Fruit fly (Drosophila melanogaster): ENCODE results near the gene HP4.

HP4 gene

dm6 chr3L:7956718-7957117 is 19.2 kb downstream of the HP4 start (continued):
- TF ChIP-seq CG4360 (GFP tag; IDR thresholded peaks at IDR 0.05) = 0 out of 2 replicates have a peak, but pooled peaks have one; percentile 16
- TF ChIP-seq ase (GFP tag; IDR thresholded peaks at IDR 0.05) = no peak
- TF ChIP-seq CG1233 (GFP tag; optimal IDR thresholded peaks at IDR 0.05) = no peak
- TF ChIP-seq ato (GFP tag; IDR thresholded peaks at IDR 0.05; ENCODE audit: partially characterized antibody) = no peak
- no peak for TF ChIP-seq CG7745 (tag; optimal IDR thresholded peaks at IDR 0.05)
- TF ChIP-seq Usf (GFP tag; optimal IDR thresholded peaks at IDR 0.05) = no peak
- no peak for TF ChIP-seq wek (GFP tag; optimal IDR thresholded peaks at IDR 0.05)
- no peak for TF ChIP-seq CG11085 (GFP tag; IDR thresholded peaks at IDR 0.05)
- TF ChIP-seq CG16863 (GFP tag; optimal IDR thresholded peaks at IDR 0.05) = no peak
- TF ChIP-seq CG31365 (tag; optimal IDR thresholded peaks at IDR 0.05) = no peak
- no peak for TF ChIP-seq jing (GFP tag; optimal IDR thresholded peaks at IDR 0.05)
- TF ChIP-seq CG8388 (GFP tag; optimal IDR thresholded peaks at IDR 0.05) = no peak
- TF ChIP-seq CG4328 (GFP tag; optimal IDR thresholded peaks at IDR 0.05) = no peak
- TF ChIP-seq en (GFP tag; optimal IDR thresholded peaks at IDR 0.05) = no peak
- no peak for TF ChIP-seq CG30431 (GFP tag; optimal IDR thresholded peaks at IDR 0.05)
- TF ChIP-seq gem (tag; optimal IDR thresholded peaks at IDR 0.05) = peak; percentile 16
- no peak for TF ChIP-seq mirr (GFP tag; optimal IDR thresholded peaks at IDR 0.05)
- no peak for TF ChIP-seq CG11560 (tag; IDR thresholded peaks at IDR 0.05)
- TF ChIP-seq Mad (GFP tag; optimal IDR thresholded peaks at IDR 0.05) = no peak
- no peak for TF ChIP-seq Aef1 (GFP tag; IDR thresholded peaks at IDR 0.05)
- TF ChIP-seq Vsx1 (GFP tag; optimal IDR thresholded peaks at IDR 0.05) = no peak
- TF ChIP-seq bsh (GFP tag; optimal IDR thresholded peaks at IDR 0.05) = no peak
- TF ChIP-seq sens (GFP tag) = peak; percentile 26
- TF ChIP-seq Trl (optimal IDR thresholded peaks at IDR 0.05) = no peak
- TF ChIP-seq Trl (GFP tag; optimal IDR thresholded peaks at IDR 0.05) = no peak
- no peak for TF ChIP-seq az2 (GFP tag; optimal IDR thresholded peaks at IDR 0.05)
- TF ChIP-seq prd (optimal IDR thresholded peaks at IDR 0.05) = no peak
- 0 out of 3 replicates have a peak, but pooled peaks have one; percentile 6 for TF ChIP-seq prd (GFP tag; IDR thresholded peaks at IDR 0.05)
- peak; percentile 38 for TF ChIP-seq sqz (GFP tag; optimal IDR thresholded peaks at IDR 0.05)
- TF ChIP-seq CG7271 (tag; optimal IDR thresholded peaks at IDR 0.05) = no peak
- TF ChIP-seq chn (GFP tag; optimal IDR thresholded peaks at IDR 0.05) = no peak
- no peak for TF ChIP-seq CG2875 (GFP tag; optimal IDR thresholded peaks at IDR 0.05)
- no peak for TF ChIP-seq Meics (GFP tag; optimal IDR thresholded peaks at IDR 0.05)
- TF ChIP-seq luna (GFP tag; optimal IDR thresholded peaks at IDR 0.05) = no peak
- TF ChIP-seq Fer1 (GFP tag; optimal IDR thresholded peaks at IDR 0.05) = no peak
- TF ChIP-seq CG9437 (GFP tag; optimal IDR thresholded peaks at IDR 0.05) = no peak
- no peak for TF ChIP-seq pita (GFP tag; optimal IDR thresholded peaks at IDR 0.05)
- TF ChIP-seq aop (GFP tag; IDR thresholded peaks at IDR 0.05) = no peak
- no peak for TF ChIP-seq Lpt (GFP tag; optimal IDR thresholded peaks at IDR 0.05)
- no peak for TF ChIP-seq CG16813 (GFP tag; IDR thresholded peaks at IDR 0.05; ENCODE audit: partially characterized antibody)
- no peak for TF ChIP-seq odd (GFP tag; optimal IDR thresholded peaks at IDR 0.05)
- no peak for TF ChIP-seq Sry-β (GFP tag; optimal IDR thresholded peaks at IDR 0.05)
- no peak for TF ChIP-seq Eip74EF (GFP tag; optimal IDR thresholded peaks at IDR 0.05)
- no peak for TF ChIP-seq mam (GFP tag; optimal IDR thresholded peaks at IDR 0.05)
- no peak for TF ChIP-seq tgo (GFP tag; IDR thresholded peaks at IDR 0.05)
- no peak for TF ChIP-seq fd64A (GFP tag; optimal IDR thresholded peaks at IDR 0.05)
- no peak for TF ChIP-seq CG5953 (GFP tag; IDR thresholded peaks at IDR 0.05)
- TF ChIP-seq CG18619 (GFP tag; optimal IDR thresholded peaks at IDR 0.05) = no peak
- no peak for TF ChIP-seq corto (GFP tag; optimal IDR thresholded peaks at IDR 0.05)
- peak; percentile 60 for TF ChIP-seq Ets65A (GFP tag)
- TF ChIP-seq CG31441 (GFP tag; IDR thresholded peaks at IDR 0.05) = 0 out of 2 replicates have a peak, but pooled peaks have one; percentile 17

All from whole organism, embryonic.